Fruit fly (Drosophila melanogaster) whole organism, embryonic: ENCODE measurements around the gene dally.
A peak's percentile ranks its signal among the peaks of the same experiment; 100 is the strongest.

Experiments used
- B-H1 ChIP-seq: fragments of 200-800 bp; sonication (Bioruptor generic); IDR thresholded peaks from 3 replicates; pipeline ENCODE4 v1.3.6; 2022; ENCODE audit warnings: missing biosample characterization, missing genetic modification characterization
- BEAF-32 ChIP-seq: fragments of 200-800 bp; sonication (Bioruptor generic); optimal IDR thresholded peaks from 3 replicates; lab custom pipeline; 2017; ENCODE audit warnings: missing biosample characterization, missing genetic modification characterization, mild to moderate bottlenecking, moderate library complexity, missing genetic modification reagents
- CG11398 ChIP-seq: fragments of 200-800 bp; sonication (Bioruptor generic); optimal IDR thresholded peaks from 2 replicates; lab custom pipeline; 2016; ENCODE audit warnings: missing biosample characterization, missing genetic modification characterization
- CG12942 ChIP-seq: fragments of 200-800 bp; sonication (Bioruptor generic); optimal IDR thresholded peaks from 3 replicates; lab custom pipeline; 2016; ENCODE audit warnings: missing biosample characterization, missing genetic modification characterization
- CG15479 ChIP-seq: fragments of 200-800 bp; sonication (Bioruptor generic); optimal IDR thresholded peaks from 3 replicates; lab custom pipeline; 2019; ENCODE audit warnings: missing biosample characterization, mild to moderate bottlenecking, missing genetic modification characterization, moderate library complexity
- CG1602 ChIP-seq: fragments of 200-800 bp; sonication (Bioruptor generic); optimal IDR thresholded peaks from 3 replicates; lab custom pipeline; 2016; ENCODE audit warnings: missing biosample characterization, missing genetic modification characterization
- CG1832 ChIP-seq: fragments of 200-800 bp; sonication (Bioruptor generic); optimal IDR thresholded peaks from 2 replicates; lab custom pipeline; 2017; ENCODE audit warnings: missing biosample characterization, mild to moderate bottlenecking, missing genetic modification characterization, inconsistent platforms
- CG2199 ChIP-seq: fragments of 200-800 bp; sonication (Bioruptor generic); IDR thresholded peaks from 3 replicates; pipeline ENCODE4 v1.3.6; 2022; ENCODE audit warnings: missing biosample characterization, missing genetic modification characterization
- CG3847 ChIP-seq: fragments of 200-800 bp; sonication (Bioruptor generic); IDR thresholded peaks from 2 replicates; pipeline ENCODE4 v1.3.6; 2022; ENCODE audit warnings: missing biosample characterization, missing genetic modification characterization
- CG4707 ChIP-seq: fragments of 200-800 bp; sonication (Bioruptor generic); optimal IDR thresholded peaks from 2 replicates; lab custom pipeline; 2018; ENCODE audit warnings: missing biosample characterization, mild to moderate bottlenecking, missing genetic modification characterization, moderate library complexity
- CG4820 ChIP-seq: fragments of 200-800 bp; sonication (Bioruptor generic); optimal IDR thresholded peaks from 3 replicates; lab custom pipeline; 2016; ENCODE audit warnings: missing biosample characterization, missing genetic modification characterization
- CG4854 ChIP-seq: fragments of 200-800 bp; sonication (Bioruptor generic); optimal IDR thresholded peaks from 2 replicates; lab custom pipeline; 2016; ENCODE audit warnings: missing biosample characterization, missing genetic modification characterization, inconsistent platforms
- CG5953 ChIP-seq: fragments of 200-800 bp; sonication (Bioruptor generic); IDR thresholded peaks from 2 replicates; pipeline ENCODE4 v1.3.6; 2022; ENCODE audit warnings: missing biosample characterization, missing genetic modification characterization
- CG6813 ChIP-seq: fragments of 200-800 bp; sonication (Bioruptor generic); optimal IDR thresholded peaks from 2 replicates; lab custom pipeline; 2017; ENCODE audit warnings: missing biosample characterization, missing genetic modification characterization, mild to moderate bottlenecking, moderate library complexity, missing genetic modification reagents
- CG6854 ChIP-seq: fragments of 200-800 bp; sonication (Bioruptor generic); optimal IDR thresholded peaks from 3 replicates; lab custom pipeline; 2017; ENCODE audit warnings: missing biosample characterization, mild to moderate bottlenecking, missing genetic modification characterization
- CG8290 ChIP-seq, 3 experiments: fragments of 200-800 bp; sonication (Bioruptor generic); optimal IDR thresholded peaks; 2 replicates each; lab custom pipeline; 2016 to 2019; ENCODE audit warnings: missing biosample characterization in 3 of 3, missing genetic modification characterization in 3 of 3, mild to moderate bottlenecking in 2 of 3, moderate library complexity in 1 of 3
- D ChIP-seq, 2 experiments: fragments of 200-800 bp in 1 of 2; fragments of >200 bp in 1 of 2; sonication (Bioruptor generic) in 1 of 2; optimal IDR thresholded peaks; 2 replicates in 1 of 2; 3 replicates in 1 of 2; lab custom pipeline; 2017; ENCODE audit warnings: mild to moderate bottlenecking in 1 of 2, missing biosample characterization in 1 of 2, missing genetic modification characterization in 1 of 2, missing genetic modification reagents in 1 of 2
- Dbx ChIP-seq: fragments of 200-800 bp; sonication (Bioruptor generic); IDR thresholded peaks from 3 replicates; pipeline ENCODE4 v1.3.6; 2022; ENCODE audit warnings: missing biosample characterization, missing genetic modification characterization
- Dfd ChIP-seq, 2 experiments: fragments of >200 bp; optimal IDR thresholded peaks; 2 replicates each; lab custom pipeline; 2017; ENCODE audit warnings: missing biosample characterization in 2 of 2, missing genetic modification characterization in 2 of 2
- H15 ChIP-seq: fragments of 200-800 bp; sonication (Bioruptor generic); IDR thresholded peaks from 3 replicates; pipeline ENCODE4 v1.3.6; 2022; ENCODE audit warnings: missing biosample characterization, missing genetic modification characterization
- Hr78 ChIP-seq, 2 experiments: fragments of 200-800 bp in 1 of 2; fragments of >200 bp in 1 of 2; sonication (Bioruptor generic) in 1 of 2; optimal IDR thresholded peaks; 2 replicates each; lab custom pipeline; 2017 to 2019; ENCODE audit warnings: missing biosample characterization in 2 of 2, missing genetic modification characterization in 2 of 2, mild to moderate bottlenecking in 1 of 2, moderate library complexity in 1 of 2
- Kr ChIP-seq: fragments of 200-800 bp; sonication (Bioruptor generic); optimal IDR thresholded peaks from 2 replicates; lab custom pipeline; 2017; ENCODE audit warnings: missing biosample characterization, mild to moderate bottlenecking, missing genetic modification characterization
- MBD-R2 ChIP-seq: fragments of 200-800 bp; sonication (Bioruptor generic); IDR thresholded peaks from 2 replicates; pipeline ENCODE4 v1.3.6; 2022; ENCODE audit warnings: missing biosample characterization, missing genetic modification characterization
- Scr ChIP-seq: fragments of 200-800 bp; sonication (Bioruptor generic); IDR thresholded peaks from 2 replicates; pipeline ENCODE4 v1.3.6; 2022; ENCODE audit warnings: missing biosample characterization, missing genetic modification characterization; ENCODE audit not compliant: partially characterized antibody
- Side ChIP-seq: fragments of 200-800 bp; sonication (Bioruptor generic); optimal IDR thresholded peaks from 2 replicates; lab custom pipeline; 2016; ENCODE audit warnings: missing biosample characterization, missing genetic modification characterization
- Six4 ChIP-seq: fragments of 200-800 bp; sonication (Bioruptor generic); optimal IDR thresholded peaks from 2 replicates; lab custom pipeline; 2016; ENCODE audit warnings: missing biosample characterization, missing genetic modification characterization
- Vsx1 ChIP-seq: fragments of 200-800 bp; sonication (Bioruptor generic); optimal IDR thresholded peaks from 2 replicates; lab custom pipeline; 2017; ENCODE audit warnings: missing biosample characterization, mild to moderate bottlenecking, missing genetic modification characterization, missing genetic modification reagents
- ab ChIP-seq: fragments of 200-800 bp; sonication (Bioruptor generic); optimal IDR thresholded peaks from 2 replicates; lab custom pipeline; 2016; ENCODE audit warnings: missing biosample characterization, missing genetic modification characterization
- ac ChIP-seq: fragments of 200-800 bp; sonication (Bioruptor generic); optimal IDR thresholded peaks from 3 replicates; lab custom pipeline; 2017; ENCODE audit warnings: missing biosample characterization, mild to moderate bottlenecking, missing genetic modification characterization
- amos ChIP-seq: fragments of 200-800 bp; sonication (Bioruptor generic); IDR thresholded peaks from 2 replicates; pipeline ENCODE4 v1.3.6; 2022; ENCODE audit warnings: missing biosample characterization, missing genetic modification characterization; ENCODE audit not compliant: partially characterized antibody
- cg ChIP-seq: fragments of 200-800 bp; sonication (Bioruptor generic); optimal IDR thresholded peaks from 3 replicates; lab custom pipeline; 2019; ENCODE audit warnings: missing biosample characterization, mild to moderate bottlenecking, missing genetic modification characterization, moderate library complexity
- ci ChIP-seq: fragments of 200-800 bp; sonication (Bioruptor generic); IDR thresholded peaks from 3 replicates; pipeline ENCODE4 v1.3.6; 2022; ENCODE audit warnings: missing biosample characterization, missing genetic modification characterization
- corto ChIP-seq: fragments of 200-800 bp; sonication (Bioruptor generic); optimal IDR thresholded peaks from 2 replicates; lab custom pipeline; 2016; ENCODE audit warnings: missing biosample characterization, mild to moderate bottlenecking, missing genetic modification characterization, moderate library complexity
- crp ChIP-seq, 2 experiments: fragments of 200-800 bp; sonication (Bioruptor generic); optimal IDR thresholded peaks; 2 replicates in 1 of 2; 3 replicates in 1 of 2; lab custom pipeline; 2017; ENCODE audit warnings: missing biosample characterization in 2 of 2, missing genetic modification characterization in 2 of 2, mild to moderate bottlenecking in 1 of 2, moderate library complexity in 1 of 2
- cwo ChIP-seq: fragments of 200-800 bp; sonication (Bioruptor generic); optimal IDR thresholded peaks from 3 replicates; lab custom pipeline; 2017; ENCODE audit warnings: missing biosample characterization, missing genetic modification characterization, mild to moderate bottlenecking, moderate library complexity, missing genetic modification reagents
- gcm ChIP-seq: fragments of 200-800 bp; sonication (Bioruptor generic); optimal IDR thresholded peaks from 2 replicates; lab custom pipeline; 2019; ENCODE audit warnings: missing biosample characterization, mild to moderate bottlenecking, missing genetic modification characterization, moderate library complexity
- kni ChIP-seq: fragments of 200-800 bp; sonication (Bioruptor generic); optimal IDR thresholded peaks from 3 replicates; lab custom pipeline; 2017; ENCODE audit warnings: mild to moderate bottlenecking, missing biosample characterization, missing genetic modification reagents, missing genetic modification characterization
- knrl ChIP-seq: fragments of 200-800 bp; sonication (Bioruptor generic); IDR thresholded peaks from 3 replicates; pipeline ENCODE4 v1.3.6; 2022; ENCODE audit warnings: missing biosample characterization, missing genetic modification characterization; ENCODE audit not compliant: partially characterized antibody
- nerfin-1 ChIP-seq: fragments of 200-800 bp; sonication (Bioruptor generic); optimal IDR thresholded peaks from 3 replicates; lab custom pipeline; 2019; ENCODE audit warnings: missing biosample characterization, mild to moderate bottlenecking, missing genetic modification characterization, moderate library complexity
- phol ChIP-seq: fragments of 200-800 bp; sonication (Bioruptor generic); optimal IDR thresholded peaks from 3 replicates; lab custom pipeline; 2018; ENCODE audit warnings: missing biosample characterization, mild to moderate bottlenecking, missing genetic modification characterization, moderate library complexity
- pros ChIP-seq: fragments of 200-800 bp; sonication (Bioruptor generic); optimal IDR thresholded peaks from 3 replicates; lab custom pipeline; 2019; ENCODE audit warnings: missing biosample characterization, mild to moderate bottlenecking, missing genetic modification characterization, moderate library complexity
- rib ChIP-seq: fragments of 200-800 bp; sonication (Bioruptor generic); IDR thresholded peaks from 2 replicates; pipeline ENCODE4 v1.3.6; 2022; ENCODE audit warnings: missing biosample characterization, missing genetic modification characterization
- slou ChIP-seq: fragments of 200-800 bp; sonication (Bioruptor generic); optimal IDR thresholded peaks from 3 replicates; lab custom pipeline; 2016; ENCODE audit warnings: missing biosample characterization, missing genetic modification characterization
- sr ChIP-seq: fragments of 200-800 bp; sonication (Bioruptor generic); IDR thresholded peaks from 3 replicates; pipeline ENCODE4 v1.3.6; 2022; ENCODE audit warnings: missing biosample characterization, missing genetic modification characterization
- tll ChIP-seq, 2 experiments: fragments of 200-800 bp in 1 of 2; fragments of >200 bp in 1 of 2; sonication (Bioruptor generic) in 1 of 2; optimal IDR thresholded peaks; 2 replicates each; lab custom pipeline; 2017 to 2019; ENCODE audit warnings: missing biosample characterization in 2 of 2, missing genetic modification characterization in 2 of 2, mild to moderate bottlenecking in 1 of 2, moderate library complexity in 1 of 2
- tup ChIP-seq: fragments of 200-800 bp; sonication (Bioruptor generic); optimal IDR thresholded peaks from 2 replicates; lab custom pipeline; 2016; ENCODE audit warnings: missing biosample characterization, mild to moderate bottlenecking, missing genetic modification characterization, moderate library complexity
- usp ChIP-seq: fragments of >200 bp; optimal IDR thresholded peaks from 2 replicates; lab custom pipeline; 2017; ENCODE audit warnings: missing biosample characterization, missing genetic modification characterization
- zen ChIP-seq: fragments of 200-800 bp; sonication (Bioruptor generic); optimal IDR thresholded peaks from 3 replicates; lab custom pipeline; 2018; ENCODE audit warnings: missing biosample characterization, mild to moderate bottlenecking, missing genetic modification characterization, moderate library complexity

dally gene

dm6 chr3L:8826038-8826437 lies 1.3 kb upstream of the dally start (continued):
- TF ChIP-seq CG3847, result no peak
- TF ChIP-seq tup (GFP tag; lab: Kevin White, UChicago), result no peak
- TF ChIP-seq CG6813, result no peak
- no peak for TF ChIP-seq Side
- TF ChIP-seq rib, result no peak

- TF ChIP-seq CG1602 (GFP tag; lab: Kevin White, UChicago) (no peak), H15 (GFP tag; lab: Robert Waterston, UW) (no peak), phol (tag; lab: Kevin White, UChicago) (no peak), sr (GFP tag; lab: Robert Waterston, UW) (peak; percentile 60; the same call in 1 of the 3 replicates), kni (GFP tag; lab: Kevin White, UChicago) (peak; percentile 3), Dfd (GFP tag; optimal IDR thresholded peaks at IDR 0.05; lab: Kevin White, UChicago) (peak in 1 of 2 experiments; percentile 49), cg (GFP tag; lab: Kevin White, UChicago) (peak; percentile 77), MBD-R2 (no peak), knrl (GFP tag; lab: Robert Waterston, UW) (no peak), crp (GFP tag; optimal IDR thresholded peaks at IDR 0.05; lab: Kevin White, UChicago) (peak in 1 of 2 experiments; percentile 43), pros (no peak), Vsx1 (no peak), CG12942 (GFP tag; lab: Kevin White, UChicago) (no peak), CG4707 (GFP tag; lab: Kevin White, UChicago) (no peak), cwo (GFP tag; lab: Kevin White, UChicago) (peak; percentile 63), CG4820 (GFP tag; lab: Kevin White, UChicago) (no peak), CG8290 (GFP tag; optimal IDR thresholded peaks at IDR 0.05; lab: Kevin White, UChicago) (no peak), CG8290 (tag; optimal IDR thresholded peaks at IDR 0.05; lab: Kevin White, UChicago) (peak in 1 of 2 experiments; percentile 15), BEAF-32 (peak; percentile 8), CG6854 (GFP tag; lab: Kevin White, UChicago) (no peak), slou (GFP tag; lab: Kevin White, UChicago) (no peak), CG4854 (GFP tag; lab: Kevin White, UChicago) (no peak), CG1832 (GFP tag; lab: Kevin White, UChicago) (no peak), ab (GFP tag; lab: Kevin White, UChicago) (no peak), corto (no peak), amos (GFP tag; lab: Robert Waterston, UW) (0 out of 2 replicates have a peak, but pooled peaks have one; percentile 3), CG5953 (GFP tag; lab: Robert Waterston, UW) (no peak), Hr78 (GFP tag; optimal IDR thresholded peaks at IDR 0.05; lab: Kevin White, UChicago) (no peak), nerfin-1 (tag; lab: Kevin White, UChicago) (no peak)
These were observed 509 bp downstream of the dally start for dm6 chr3L:8827868-8828159.

- TF ChIP-seq usp (GFP tag; lab: Kevin White, UChicago), result no peak
- TF ChIP-seq D (optimal IDR thresholded peaks at IDR 0.05; lab: Kevin White, UChicago), result peak; percentile 44
- TF ChIP-seq D (GFP tag; optimal IDR thresholded peaks at IDR 0.05; lab: Kevin White, UChicago), result no peak
- no peak for TF ChIP-seq Scr (GFP tag; lab: Robert Waterston, UW)
- TF ChIP-seq Six4 (GFP tag; lab: Kevin White, UChicago), result no peak
- TF ChIP-seq CG15479 (GFP tag; lab: Kevin White, UChicago), result peak; percentile 41
- peak; percentile 91; the same call in 2 of the 3 replicates for TF ChIP-seq CG2199 (GFP tag; lab: Robert Waterston, UW)
- no peak for TF ChIP-seq Dbx (GFP tag; lab: Robert Waterston, UW)
- no peak for TF ChIP-seq ci
- peak; percentile 35 for TF ChIP-seq gcm (GFP tag; lab: Kevin White, UChicago)
- no peak for TF ChIP-seq ac (GFP tag; lab: Kevin White, UChicago)
- TF ChIP-seq B-H1 (GFP tag; lab: Robert Waterston, UW), result no peak
- peak; percentile 36 for TF ChIP-seq zen (tag; lab: Kevin White, UChicago)
- peak; percentile 49 for TF ChIP-seq kni (GFP tag; lab: Kevin White, UChicago)
- TF ChIP-seq tll (GFP tag; optimal IDR thresholded peaks at IDR 0.05; lab: Kevin White, UChicago), result peak in 1 of 2 experiments; percentile 95
- no peak for TF ChIP-seq CG11398 (GFP tag; lab: Kevin White, UChicago)
- peak; percentile 19 for TF ChIP-seq Kr (GFP tag; lab: Kevin White, UChicago)
These were observed 2.3 kb downstream of the dally start for dm6 chr3L:8829572-8829971.
